Worm (Caenorhabditis elegans): ENCODE data around the gene srb-16.

ce11 chrII:5154540-5154939, 3.8 kb upstream of the srb-16 start, which contains the start of gene srb-12:
- TF ChIP-seq unc-62 (GFP tag; optimal IDR thresholded peaks at IDR 0.05) (no peak), ceh-82 (tag; optimal IDR thresholded peaks at IDR 0.05) (no peak), snpc-4 (tag; optimal IDR thresholded peaks at IDR 0.05) (no peak), lir-3 (tag; optimal IDR thresholded peaks at IDR 0.05; ENCODE audit: poor library complexity) (no peak), nhr-237 (tag; optimal IDR thresholded peaks at IDR 0.05) (no peak), efl-3 (GFP tag; optimal IDR thresholded peaks at IDR 0.05) (no peak), C04F5.9 (tag; optimal IDR thresholded peaks at IDR 0.05) (no peak), ces-1 (GFP tag; optimal IDR thresholded peaks at IDR 0.05) (no peak)

All from whole organism, L1 larva.